Worm (Caenorhabditis elegans): ENCODE measurements around the gene C08F8.2.

C08F8.2 gene

DNA sequence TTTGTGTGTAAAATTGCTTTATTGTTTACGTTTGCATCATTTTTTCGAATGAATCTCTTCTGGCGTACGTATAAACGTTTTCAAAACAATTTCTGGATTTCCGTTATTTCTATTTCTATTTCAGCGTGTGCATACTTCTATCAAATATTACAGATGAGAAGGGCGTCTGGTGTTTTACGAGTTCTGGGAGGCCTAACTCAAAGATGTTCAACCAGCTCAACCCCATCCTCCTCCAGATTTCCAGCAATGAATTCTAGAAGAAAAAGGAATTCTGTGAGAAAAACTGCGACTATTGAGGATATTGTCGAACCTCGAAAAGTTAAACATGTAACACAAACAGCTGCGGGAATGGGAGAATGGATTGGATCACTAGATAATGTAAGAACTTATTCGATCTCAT lies at the start of gene C08F8.2:
Gene C08F8.2 (plus strand): TSS at position 154 of the 400 bp plus-strand sequence.
- TF ChIP-seq ZK546.5 (tag; optimal IDR thresholded peaks at IDR 0.05) (no peak), mab-5 (tag; optimal IDR thresholded peaks at IDR 0.05) (no peak), R02D3.7 (tag; optimal IDR thresholded peaks at IDR 0.05) (no peak), sem-4 (tag; optimal IDR thresholded peaks at IDR 0.05) (no peak), nhr-25 (tag; optimal IDR thresholded peaks at IDR 0.05) (no peak), ama-1 (optimal IDR thresholded peaks at IDR 0.05) (peak; percentile 1), F13H6.1 (tag; optimal IDR thresholded peaks at IDR 0.05) (no peak), elt-3 (tag; optimal IDR thresholded peaks at IDR 0.05) (no peak), lsy-2 (tag; optimal IDR thresholded peaks at IDR 0.05) (peak in 1 of 2 experiments; percentile 37), ztf-1 (GFP tag; conservative IDR thresholded peaks at IDR 0.05) (no peak), nhr-6 (tag; optimal IDR thresholded peaks at IDR 0.05) (no peak), nhr-129 (tag; optimal IDR thresholded peaks at IDR 0.05) (no peak), elt-1 (tag; optimal IDR thresholded peaks at IDR 0.05) (no peak), skn-1 (tag; optimal IDR thresholded peaks at IDR 0.05) (no peak), peb-1 (tag; optimal IDR thresholded peaks at IDR 0.05) (no peak), nhr-11 (tag; optimal IDR thresholded peaks at IDR 0.05) (no peak)

DNA sequence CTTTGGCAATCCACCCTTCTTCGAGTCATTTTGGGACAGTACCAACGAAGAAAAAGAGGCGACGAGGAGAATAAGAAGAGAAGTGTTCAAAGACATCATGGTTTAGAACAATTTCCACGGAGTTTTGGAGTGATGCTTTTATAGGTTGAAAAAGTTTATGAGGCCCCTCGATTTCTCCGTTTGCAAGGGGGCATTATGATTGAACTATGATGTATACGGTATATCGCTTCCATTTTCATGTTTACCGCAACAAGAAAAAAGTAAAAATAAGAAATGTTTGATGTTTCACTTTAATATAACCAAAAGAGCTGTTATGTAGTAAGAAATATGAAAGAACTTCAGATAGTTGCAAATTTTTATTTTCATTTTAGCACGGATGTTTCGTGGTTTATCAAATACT lies 49.4 kb upstream of the C08F8.2 start, which contains the start of gene srlf-18:
Gene srlf-18 (minus strand): TSS at position 101 of the 400 bp plus-strand sequence.
- TF ChIP-seq gmeb-1 (tag; optimal IDR thresholded peaks at IDR 0.05) (no peak), nhr-23 (tag; optimal IDR thresholded peaks at IDR 0.05) (no peak), fos-1 (tag; optimal IDR thresholded peaks at IDR 0.05) (no peak), nhr-237 (tag; optimal IDR thresholded peaks at IDR 0.05) (no peak), nhr-12 (tag; optimal IDR thresholded peaks at IDR 0.05) (no peak), aly-2 (tag; optimal IDR thresholded peaks at IDR 0.05) (no peak), ZK546.5 (tag; optimal IDR thresholded peaks at IDR 0.05) (no peak), lin-11 (tag; optimal IDR thresholded peaks at IDR 0.05) (no peak), mbf-1 (tag; optimal IDR thresholded peaks at IDR 0.05) (no peak), unc-55 (GFP tag; optimal IDR thresholded peaks at IDR 0.05) (no peak), crh-2 (tag; optimal IDR thresholded peaks at IDR 0.05) (no peak), egl-27 (tag; optimal IDR thresholded peaks at IDR 0.05) (no peak), ztf-4 (tag; optimal IDR thresholded peaks at IDR 0.05) (no peak), zag-1 (tag; optimal IDR thresholded peaks at IDR 0.05) (no peak), snpc-4 (tag; optimal IDR thresholded peaks at IDR 0.05) (no peak), lin-13 (GFP tag; optimal IDR thresholded peaks at IDR 0.05) (no peak), nhr-21 (tag; optimal IDR thresholded peaks at IDR 0.05) (no peak), sma-9 (GFP tag; optimal IDR thresholded peaks at IDR 0.05) (no peak), sma-9 (tag; optimal IDR thresholded peaks at IDR 0.05) (no peak), sma-3 (GFP tag; optimal IDR thresholded peaks at IDR 0.05) (no peak), elt-3 (tag; optimal IDR thresholded peaks at IDR 0.05) (no peak)

DNA sequence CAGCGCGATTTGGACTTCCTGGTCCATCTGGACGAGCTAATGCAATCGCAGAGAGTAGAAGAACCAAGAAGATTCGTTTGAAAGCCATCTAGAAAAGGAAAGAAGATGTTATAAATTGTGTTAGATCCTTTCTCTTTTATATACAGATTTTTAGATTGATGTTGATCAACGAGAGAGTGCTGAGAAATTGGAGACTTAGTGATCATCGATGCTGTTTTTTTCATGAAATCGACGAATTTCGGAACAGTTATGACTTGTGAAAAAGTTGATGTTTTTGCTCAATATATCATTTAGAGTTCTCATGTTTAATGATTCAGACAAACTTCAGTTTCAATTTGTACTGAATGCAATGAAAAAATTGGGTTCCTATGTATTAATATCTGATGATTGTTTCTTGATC lies 48.2 kb upstream of the C08F8.2 start, which contains the start of gene srlf-17:
Gene srlf-17 (minus strand): TSS at position 101 of the 400 bp plus-strand sequence.
- TF ChIP-seq nhr-129 (tag; optimal IDR thresholded peaks at IDR 0.05): no peak
- no peak for TF ChIP-seq lsy-2 (tag; optimal IDR thresholded peaks at IDR 0.05)
- no peak for TF ChIP-seq dmd-4 (tag; optimal IDR thresholded peaks at IDR 0.05)
- no peak for TF ChIP-seq elt-3 (tag; optimal IDR thresholded peaks at IDR 0.05)
- no peak for TF ChIP-seq unc-62 (GFP tag; optimal IDR thresholded peaks at IDR 0.05)
- TF ChIP-seq ama-1 (optimal IDR thresholded peaks at IDR 0.05): no peak
- no peak for TF ChIP-seq peb-1 (tag; optimal IDR thresholded peaks at IDR 0.05)
- TF ChIP-seq ztf-1 (GFP tag; conservative IDR thresholded peaks at IDR 0.05): no peak
- TF ChIP-seq R02D3.7 (tag; optimal IDR thresholded peaks at IDR 0.05): no peak
- no peak for TF ChIP-seq C34F6.9 (tag; optimal IDR thresholded peaks at IDR 0.05)
- TF ChIP-seq crh-2 (tag; optimal IDR thresholded peaks at IDR 0.05): no peak
- no peak for TF ChIP-seq lin-13 (GFP tag; optimal IDR thresholded peaks at IDR 0.05)
- no peak for TF ChIP-seq nhr-237 (tag; optimal IDR thresholded peaks at IDR 0.05)
- no peak for TF ChIP-seq nhr-23 (tag; optimal IDR thresholded peaks at IDR 0.05)
- TF ChIP-seq F13H6.1 (tag; optimal IDR thresholded peaks at IDR 0.05): no peak
- no peak for TF ChIP-seq lin-11 (tag; optimal IDR thresholded peaks at IDR 0.05)
- no peak for TF ChIP-seq mbf-1 (tag; optimal IDR thresholded peaks at IDR 0.05)
- no peak for TF ChIP-seq ceh-16 (tag; optimal IDR thresholded peaks at IDR 0.05)
- TF ChIP-seq blmp-1 (tag; optimal IDR thresholded peaks at IDR 0.05; ENCODE audit: insufficient read depth): no peak
